Fruit fly (Drosophila melanogaster): ENCODE measurements around the gene kel.

DNA sequence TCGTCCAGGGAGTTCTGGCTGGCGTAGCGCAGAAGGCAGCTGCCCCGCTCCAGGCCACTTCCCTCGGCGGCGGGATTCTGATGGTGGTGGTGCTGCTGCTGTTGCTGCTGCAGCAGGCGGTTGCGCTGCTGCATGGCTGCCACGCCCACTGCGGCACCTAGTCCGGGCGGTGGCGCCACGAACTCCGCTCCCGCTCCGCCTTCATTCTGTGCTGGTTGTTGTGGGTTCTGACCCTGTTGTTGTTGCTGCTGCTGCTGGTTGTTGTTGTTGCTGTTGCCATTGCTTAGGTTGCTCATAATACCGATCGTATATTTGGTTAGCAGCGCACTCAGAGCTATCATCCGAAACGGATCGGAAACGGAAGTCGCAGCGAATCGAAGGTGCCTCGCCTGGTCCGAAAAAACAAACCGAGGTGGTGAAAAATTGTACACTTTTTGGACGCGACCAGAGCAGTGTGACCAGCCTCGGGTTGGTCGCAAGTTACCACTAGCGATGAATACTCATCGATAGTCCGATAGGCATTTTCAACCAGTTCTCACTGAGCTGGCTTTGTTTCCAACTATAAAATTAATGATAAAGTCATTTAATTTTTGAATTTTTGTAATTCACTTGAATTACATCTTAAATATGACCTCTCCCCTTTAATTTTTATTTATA lies at the start of gene kel:
- TF ChIP-seq Myc (optimal IDR thresholded peaks at IDR 0.05) (no peak), foxo (GFP tag; optimal IDR thresholded peaks at IDR 0.05) (peak in 1 of 2 experiments; percentile 20), Dfd (GFP tag; optimal IDR thresholded peaks at IDR 0.05) (peak; percentile 60), psq (GFP tag; optimal IDR thresholded peaks at IDR 0.05) (peak; percentile 1), Vsx2 (GFP tag; optimal IDR thresholded peaks at IDR 0.05; ENCODE audit: partially characterized antibody) (no peak), dmrt93B (GFP tag; optimal IDR thresholded peaks at IDR 0.05) (no peak), CrebA (GFP tag; optimal IDR thresholded peaks at IDR 0.05; ENCODE audit: borderline replicate concordance) (no peak), Abd-B (GFP tag; optimal IDR thresholded peaks at IDR 0.05) (no peak), Hnf4 (GFP tag; optimal IDR thresholded peaks at IDR 0.05) (no peak), sage (GFP tag; optimal IDR thresholded peaks at IDR 0.05) (no peak), Hr83 (GFP tag; optimal IDR thresholded peaks at IDR 0.05; ENCODE audit: poor library complexity, severe bottlenecking) (peak; percentile 84), usp (GFP tag; optimal IDR thresholded peaks at IDR 0.05) (no peak)
